Fruit fly (Drosophila melanogaster): Measurements from ENCODE around the gene CG14518.

Gene CG14518

DNA sequence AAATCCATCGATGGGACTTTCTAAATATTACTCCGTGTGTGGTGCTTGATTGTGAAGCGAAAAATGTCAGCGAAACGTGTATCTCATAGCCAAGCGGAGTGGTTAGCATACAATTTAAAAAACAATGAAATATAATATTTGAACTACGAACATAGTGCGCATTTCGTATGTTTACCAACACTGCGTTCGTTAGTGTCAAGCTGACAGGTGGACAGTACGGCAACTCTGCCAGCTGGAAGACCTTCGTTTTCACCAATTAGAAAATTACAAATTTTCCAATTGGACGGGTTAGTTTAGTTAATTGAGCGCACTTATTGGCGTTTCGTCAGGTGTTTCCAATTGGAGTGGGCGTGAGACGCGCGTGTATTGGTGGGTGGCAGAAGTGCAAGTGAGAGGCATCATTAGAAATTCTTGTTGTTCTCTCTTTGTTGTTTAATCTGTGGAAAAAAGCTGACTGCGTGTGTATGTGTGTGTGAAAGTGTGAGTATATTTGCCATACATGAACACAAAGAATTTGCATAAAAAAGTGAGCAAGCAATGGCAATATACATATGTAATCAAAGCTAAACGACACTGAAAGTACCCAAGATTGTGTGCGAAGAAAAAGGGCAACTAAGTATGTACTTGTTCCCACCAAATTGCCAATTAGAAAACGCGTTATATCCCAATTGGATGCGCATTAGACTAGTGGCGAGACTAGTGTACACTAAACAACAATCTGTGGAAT, 15.1 kb downstream of the CG14518 start (continued):
- TF ChIP-seq dimm (GFP tag; IDR thresholded peaks at IDR 0.05) (no peak), peb (GFP tag; IDR thresholded peaks at IDR 0.05) (no peak), chif (GFP tag; optimal IDR thresholded peaks at IDR 0.05) (peak in 1 of 2 experiments; percentile 25), en (GFP tag; optimal IDR thresholded peaks at IDR 0.05) (peak; percentile 9), Dip2 (GFP tag; IDR thresholded peaks at IDR 0.05) (no peak), chn (GFP tag; optimal IDR thresholded peaks at IDR 0.05) (peak; percentile 66), NFAT (GFP tag; IDR thresholded peaks at IDR 0.05) (no peak; the same call in 1 of the 2 replicates), fru (optimal IDR thresholded peaks at IDR 0.05) (no peak), Hr3 (GFP tag; optimal IDR thresholded peaks at IDR 0.05) (no peak), CG4282 (GFP tag; optimal IDR thresholded peaks at IDR 0.05) (peak; percentile 23), Hand (GFP tag; optimal IDR thresholded peaks at IDR 0.05) (no peak), hth (optimal IDR thresholded peaks at IDR 0.05) (no peak), knrl (GFP tag; IDR thresholded peaks at IDR 0.05; ENCODE audit: partially characterized antibody) (no peak), CG17829 (tag; optimal IDR thresholded peaks at IDR 0.05) (peak; percentile 19), Lpt (GFP tag; optimal IDR thresholded peaks at IDR 0.05) (no peak), vnd (GFP tag; IDR thresholded peaks at IDR 0.05; ENCODE audit: partially characterized antibody) (no peak), lola (GFP tag; optimal IDR thresholded peaks at IDR 0.05) (no peak), dm (GFP tag; optimal IDR thresholded peaks at IDR 0.05) (peak; percentile 47), Antp (GFP tag; optimal IDR thresholded peaks at IDR 0.05) (peak; percentile 10), CG7839 (tag; optimal IDR thresholded peaks at IDR 0.05) (peak; percentile 6), CG6813 (GFP tag; optimal IDR thresholded peaks at IDR 0.05) (no peak), CG12299 (tag; optimal IDR thresholded peaks at IDR 0.05) (no peak), D (optimal IDR thresholded peaks at IDR 0.05) (no peak), D (GFP tag; optimal IDR thresholded peaks at IDR 0.05) (no peak), aop (GFP tag; IDR thresholded peaks at IDR 0.05) (no peak), CoRest (tag; optimal IDR thresholded peaks at IDR 0.05) (peak; percentile 34), gro (GFP tag; optimal IDR thresholded peaks at IDR 0.05) (peak; percentile 15), Rfx (GFP tag; IDR thresholded peaks at IDR 0.05) (peak; percentile 69), Chrac-16 (GFP tag; optimal IDR thresholded peaks at IDR 0.05) (peak; percentile 43), trem (tag; optimal IDR thresholded peaks at IDR 0.05) (peak; percentile 58), az2 (GFP tag; optimal IDR thresholded peaks at IDR 0.05) (no peak), CG12769 (tag; optimal IDR thresholded peaks at IDR 0.05) (peak; percentile 56), salm (tag; optimal IDR thresholded peaks at IDR 0.05) (no peak), MBD-R2 (GFP tag; IDR thresholded peaks at IDR 0.05) (peak; percentile 36), Max (GFP tag; optimal IDR thresholded peaks at IDR 0.05) (peak; percentile 46), CG9817 (tag; optimal IDR thresholded peaks at IDR 0.05) (peak; percentile 36), Atf6 (GFP tag; IDR thresholded peaks at IDR 0.05) (no peak), unc-4 (GFP tag; IDR thresholded peaks at IDR 0.05; ENCODE audit: partially characterized antibody) (peak; percentile 13; the same call in 1 of the 2 replicates), CG17385 (GFP tag; optimal IDR thresholded peaks at IDR 0.05) (peak; percentile 39), sug (tag; optimal IDR thresholded peaks at IDR 0.05) (peak; percentile 21), CG9437 (GFP tag; optimal IDR thresholded peaks at IDR 0.05) (peak; percentile 27), row (GFP tag; IDR thresholded peaks at IDR 0.05) (peak; percentile 48; the same call in 2 of the 3 replicates), Gug (GFP tag; IDR thresholded peaks at IDR 0.05) (no peak), maf-S (GFP tag; optimal IDR thresholded peaks at IDR 0.05) (no peak), wdn (GFP tag; IDR thresholded peaks at IDR 0.05) (0 out of 2 replicates have a peak, but pooled peaks have one; percentile 10), CG7963 (GFP tag; IDR thresholded peaks at IDR 0.05; ENCODE audit: partially characterized antibody) (no peak), ttk (GFP tag; IDR thresholded peaks at IDR 0.05) (no peak), nau (GFP tag; optimal IDR thresholded peaks at IDR 0.05) (no peak), tup (GFP tag; optimal IDR thresholded peaks at IDR 0.05) (peak; percentile 53), dpn (GFP tag; optimal IDR thresholded peaks at IDR 0.05) (peak; percentile 2 to 56), CG1024 (GFP tag; IDR thresholded peaks at IDR 0.05) (no peak)

Measured in whole organism, embryonic.